Fruit fly (Drosophila melanogaster): ENCODE data around the gene CG6184.

CG6184 gene

DNA sequence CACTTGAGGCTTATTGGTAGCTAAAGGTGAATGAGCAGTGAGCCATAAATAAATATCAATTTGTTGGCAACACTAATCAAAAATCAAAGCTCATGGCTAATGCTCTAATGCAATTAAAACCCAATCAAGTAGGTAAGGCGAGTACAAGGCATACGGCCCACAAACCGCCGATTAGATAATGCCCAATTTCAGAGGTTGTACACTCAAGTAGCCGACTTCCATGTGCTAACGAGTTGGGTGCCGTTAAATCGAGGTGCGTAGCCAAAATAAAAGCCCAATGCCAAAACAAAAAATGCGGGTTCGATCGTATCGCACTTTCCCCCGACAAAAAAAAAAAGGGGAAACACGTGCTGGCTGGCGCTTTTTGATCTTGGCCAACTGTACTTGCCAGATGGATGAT is 35.7 kb downstream of the CG6184 start (continued):
- no peak for TF ChIP-seq Chrac-16 (GFP tag; optimal IDR thresholded peaks at IDR 0.05)
- TF ChIP-seq ara (GFP tag; IDR thresholded peaks at IDR 0.05) = no peak
- no peak for TF ChIP-seq insv (GFP tag; optimal IDR thresholded peaks at IDR 0.05)
- TF ChIP-seq CG5953 (GFP tag; IDR thresholded peaks at IDR 0.05) = no peak
- TF ChIP-seq CG3407 (GFP tag; optimal IDR thresholded peaks at IDR 0.05) = no peak
- TF ChIP-seq YL-1 (GFP tag; optimal IDR thresholded peaks at IDR 0.05) = no peak
- peak; percentile 32 for TF ChIP-seq CG2678 (tag; optimal IDR thresholded peaks at IDR 0.05)
- no peak for TF ChIP-seq Hand (GFP tag; optimal IDR thresholded peaks at IDR 0.05)
- peak; percentile 85 for TF ChIP-seq gro (GFP tag; optimal IDR thresholded peaks at IDR 0.05)
- no peak for TF ChIP-seq CG8924 (tag; optimal IDR thresholded peaks at IDR 0.05)
- TF ChIP-seq CG4424 (GFP tag; optimal IDR thresholded peaks at IDR 0.05) = no peak
- no peak for TF ChIP-seq az2 (GFP tag; optimal IDR thresholded peaks at IDR 0.05)
- TF ChIP-seq CG8944 (GFP tag; optimal IDR thresholded peaks at IDR 0.05) = no peak
- no peak for TF ChIP-seq CkIIα-i1 (GFP tag; IDR thresholded peaks at IDR 0.05)
- no peak for TF ChIP-seq Neu2 (GFP tag; optimal IDR thresholded peaks at IDR 0.05; ENCODE audit: borderline replicate concordance)
- peak; percentile 16 for TF ChIP-seq grn (GFP tag; optimal IDR thresholded peaks at IDR 0.05)
- TF ChIP-seq Taf1 (GFP tag; IDR thresholded peaks at IDR 0.05) = no peak
- peak; percentile 97 for TF ChIP-seq mirr (GFP tag; optimal IDR thresholded peaks at IDR 0.05)
- no peak for TF ChIP-seq Doc2 (GFP tag; IDR thresholded peaks at IDR 0.05)
- no peak for TF ChIP-seq CG10654 (GFP tag; optimal IDR thresholded peaks at IDR 0.05)
- peak; percentile 10 for TF ChIP-seq unpg (GFP tag; optimal IDR thresholded peaks at IDR 0.05)
- peak; percentile 6 for TF ChIP-seq Fer2 (tag; optimal IDR thresholded peaks at IDR 0.05)
- TF ChIP-seq tio (GFP tag; optimal IDR thresholded peaks at IDR 0.05) = no peak
- peak; percentile 4 for TF ChIP-seq caup (GFP tag; optimal IDR thresholded peaks at IDR 0.05; ENCODE audit: severe bottlenecking)
- TF ChIP-seq CG15514 (GFP tag; optimal IDR thresholded peaks at IDR 0.05) = no peak
- TF ChIP-seq dysf (GFP tag; IDR thresholded peaks at IDR 0.05) = no peak
- TF ChIP-seq odd (GFP tag; optimal IDR thresholded peaks at IDR 0.05) = no peak
- TF ChIP-seq toy (GFP tag; IDR thresholded peaks at IDR 0.05) = no peak
- peak; percentile 3 for TF ChIP-seq grau (tag; optimal IDR thresholded peaks at IDR 0.05)
- TF ChIP-seq Jarid2 (GFP tag; optimal IDR thresholded peaks at IDR 0.05) = no peak
- TF ChIP-seq ap (GFP tag; IDR thresholded peaks at IDR 0.05) = no peak
- TF ChIP-seq CG30020 (tag; optimal IDR thresholded peaks at IDR 0.05) = no peak
- no peak for TF ChIP-seq CG17829 (tag; optimal IDR thresholded peaks at IDR 0.05)
- no peak for TF ChIP-seq Ada2b (GFP tag; IDR thresholded peaks at IDR 0.05)
- TF ChIP-seq CG2129 (GFP tag; IDR thresholded peaks at IDR 0.05; ENCODE audit: partially characterized antibody) = no peak
- no peak for TF ChIP-seq Ssrp (tag; optimal IDR thresholded peaks at IDR 0.05)
- TF ChIP-seq Fer3 (tag; optimal IDR thresholded peaks at IDR 0.05) = no peak
- no peak for TF ChIP-seq Elba2 (GFP tag; optimal IDR thresholded peaks at IDR 0.05)
- TF ChIP-seq bigmax (GFP tag; optimal IDR thresholded peaks at IDR 0.05) = no peak
- TF ChIP-seq CG6683 (GFP tag; optimal IDR thresholded peaks at IDR 0.05) = no peak
- TF ChIP-seq Hr51 (GFP tag; optimal IDR thresholded peaks at IDR 0.05) = peak in 1 of 2 experiments; percentile 5
- no peak for TF ChIP-seq Drgx (GFP tag; IDR thresholded peaks at IDR 0.05)
- 0 out of 4 replicates have a peak, but pooled peaks have one; percentile 39 for TF ChIP-seq chinmo (GFP tag; IDR thresholded peaks at IDR 0.05; ENCODE audit: partially characterized antibody)
- TF ChIP-seq MTF-1 (GFP tag; optimal IDR thresholded peaks at IDR 0.05; ENCODE audit: borderline replicate concordance) = no peak
- no peak for TF ChIP-seq shn (GFP tag; optimal IDR thresholded peaks at IDR 0.05)
- TF ChIP-seq CG1529 (GFP tag; optimal IDR thresholded peaks at IDR 0.05) = no peak
- no peak for TF ChIP-seq CG8359 (GFP tag; optimal IDR thresholded peaks at IDR 0.05; ENCODE audit: borderline replicate concordance)
- peak; percentile 20 for TF ChIP-seq CG12071 (GFP tag; optimal IDR thresholded peaks at IDR 0.05)
- TF ChIP-seq CG15011 (GFP tag; optimal IDR thresholded peaks at IDR 0.05) = no peak
- TF ChIP-seq tx (GFP tag; optimal IDR thresholded peaks at IDR 0.05) = no peak
- no peak for TF ChIP-seq rib (GFP tag; IDR thresholded peaks at IDR 0.05)
